Fruit fly (Drosophila melanogaster): ENCODE measurements around the gene rt.

- no peak for TF ChIP-seq psq (GFP tag; optimal IDR thresholded peaks at IDR 0.05)
- no peak for TF ChIP-seq sage (GFP tag; optimal IDR thresholded peaks at IDR 0.05)
- TF ChIP-seq rgr (GFP tag; optimal IDR thresholded peaks at IDR 0.05), result no peak
- TF ChIP-seq CG9705 (GFP tag; optimal IDR thresholded peaks at IDR 0.05), result no peak
- no peak for TF ChIP-seq Rel (GFP tag; optimal IDR thresholded peaks at IDR 0.05)
- no peak for TF ChIP-seq Rel (tag; optimal IDR thresholded peaks at IDR 0.05)
- TF ChIP-seq lola (GFP tag; optimal IDR thresholded peaks at IDR 0.05), result no peak
- TF ChIP-seq CrebA (GFP tag; optimal IDR thresholded peaks at IDR 0.05; ENCODE audit: borderline replicate concordance), result no peak
- TF ChIP-seq pan (optimal IDR thresholded peaks at IDR 0.05), result no peak
- TF ChIP-seq CG32264 (GFP tag; optimal IDR thresholded peaks at IDR 0.05), result no peak
- no peak for TF ChIP-seq HLH106 (tag; optimal IDR thresholded peaks at IDR 0.05)
- TF ChIP-seq br (GFP tag; optimal IDR thresholded peaks at IDR 0.05), result no peak
These were observed 50.7 kb downstream of the rt start for dm6 chr3L:11536767-11537419.
